Fruit fly (Drosophila melanogaster): ENCODE data around the gene CG15876.

The CG15876 gene

dm6 chr3L:4700091-4700490 is 5.4 kb upstream of the CG15876 start:
- peak; percentile 20 for TF ChIP-seq CG14655 (GFP tag; optimal IDR thresholded peaks at IDR 0.05)
- no peak for TF ChIP-seq CG13204 (GFP tag; optimal IDR thresholded peaks at IDR 0.05)
- TF ChIP-seq Pif1B (GFP tag; optimal IDR thresholded peaks at IDR 0.05) = no peak
- TF ChIP-seq Ets98B (GFP tag; IDR thresholded peaks at IDR 0.05) = peak; percentile 74
- no peak for TF ChIP-seq CG15710 (tag; optimal IDR thresholded peaks at IDR 0.05)
- no peak for TF ChIP-seq Pif1A (GFP tag; optimal IDR thresholded peaks at IDR 0.05)
- TF ChIP-seq CG34367 (tag; optimal IDR thresholded peaks at IDR 0.05) = no peak
- no peak for TF ChIP-seq D1 (tag; optimal IDR thresholded peaks at IDR 0.05)
- TF ChIP-seq EcR (GFP tag; optimal IDR thresholded peaks at IDR 0.05) = no peak
- TF ChIP-seq CG17806 (tag; optimal IDR thresholded peaks at IDR 0.05) = no peak
- TF ChIP-seq rn (GFP tag; IDR thresholded peaks at IDR 0.05) = peak; percentile 54; the same call in 1 of the 2 replicates
- 0 out of 3 replicates have a peak, but pooled peaks have one; percentile 31 for TF ChIP-seq fd96Ca (GFP tag; IDR thresholded peaks at IDR 0.05)
- TF ChIP-seq CG10348 (GFP tag; IDR thresholded peaks at IDR 0.05) = no peak
- TF ChIP-seq CG12605 (GFP tag; IDR thresholded peaks at IDR 0.05) = peak; percentile 28; the same call in 1 of the 2 replicates
- TF ChIP-seq CG4496 (GFP tag; IDR thresholded peaks at IDR 0.05) = peak; percentile 71
- TF ChIP-seq CG8159 (tag; optimal IDR thresholded peaks at IDR 0.05) = no peak
- TF ChIP-seq gl (tag; optimal IDR thresholded peaks at IDR 0.05) = no peak
- TF ChIP-seq CG9948 (tag; optimal IDR thresholded peaks at IDR 0.05) = no peak
- TF ChIP-seq CG32121 (GFP tag; IDR thresholded peaks at IDR 0.05) = peak; percentile 85
- TF ChIP-seq Snoo (tag; optimal IDR thresholded peaks at IDR 0.05) = no peak
- peak; percentile 10 for TF ChIP-seq CG8301 (tag; optimal IDR thresholded peaks at IDR 0.05)

- no peak for TF ChIP-seq CG12605 (GFP tag; IDR thresholded peaks at IDR 0.05)
- TF ChIP-seq Snoo (tag; optimal IDR thresholded peaks at IDR 0.05) = no peak
- TF ChIP-seq fd96Ca (GFP tag; IDR thresholded peaks at IDR 0.05) = no peak
- TF ChIP-seq CG17806 (tag; optimal IDR thresholded peaks at IDR 0.05) = no peak
- TF ChIP-seq Pif1B (GFP tag; optimal IDR thresholded peaks at IDR 0.05) = no peak
- TF ChIP-seq CG14655 (GFP tag; optimal IDR thresholded peaks at IDR 0.05) = no peak
- TF ChIP-seq CG4496 (GFP tag; IDR thresholded peaks at IDR 0.05) = no peak
- TF ChIP-seq CG8301 (tag; optimal IDR thresholded peaks at IDR 0.05) = no peak
- TF ChIP-seq Ets98B (GFP tag; IDR thresholded peaks at IDR 0.05) = no peak
- TF ChIP-seq gl (tag; optimal IDR thresholded peaks at IDR 0.05) = no peak
- TF ChIP-seq CG32121 (GFP tag; IDR thresholded peaks at IDR 0.05) = no peak
- TF ChIP-seq Pif1A (GFP tag; optimal IDR thresholded peaks at IDR 0.05) = no peak
- TF ChIP-seq CG13204 (GFP tag; optimal IDR thresholded peaks at IDR 0.05) = no peak
Observed at dm6 chr3L:4698496-4698895, 3.9 kb upstream of the CG15876 start.

- TF ChIP-seq CG13204 (GFP tag; optimal IDR thresholded peaks at IDR 0.05) (peak; percentile 13), CG4496 (GFP tag; IDR thresholded peaks at IDR 0.05) (peak; percentile 91), Snoo (tag; optimal IDR thresholded peaks at IDR 0.05) (peak; percentile 75), CG17806 (tag; optimal IDR thresholded peaks at IDR 0.05) (peak; percentile 67), CG8159 (tag; optimal IDR thresholded peaks at IDR 0.05) (peak; percentile 82), CG8301 (tag; optimal IDR thresholded peaks at IDR 0.05) (peak; percentile 85), EcR (GFP tag; optimal IDR thresholded peaks at IDR 0.05) (no peak), D1 (tag; optimal IDR thresholded peaks at IDR 0.05) (no peak), CG9948 (tag; optimal IDR thresholded peaks at IDR 0.05) (peak; percentile 69), rn (GFP tag; IDR thresholded peaks at IDR 0.05) (peak; percentile 63), CG15710 (tag; optimal IDR thresholded peaks at IDR 0.05) (peak; percentile 73), Pif1B (GFP tag; optimal IDR thresholded peaks at IDR 0.05) (peak; percentile 80), CG14655 (GFP tag; optimal IDR thresholded peaks at IDR 0.05) (peak; percentile 78), fd96Ca (GFP tag; IDR thresholded peaks at IDR 0.05) (peak; percentile 85), CG12605 (GFP tag; IDR thresholded peaks at IDR 0.05) (peak; percentile 73), Ets98B (GFP tag; IDR thresholded peaks at IDR 0.05) (peak; percentile 91), CG10348 (GFP tag; IDR thresholded peaks at IDR 0.05) (no peak), CG32121 (GFP tag; IDR thresholded peaks at IDR 0.05) (peak; percentile 84), gl (tag; optimal IDR thresholded peaks at IDR 0.05) (peak; percentile 47), CG34367 (tag; optimal IDR thresholded peaks at IDR 0.05) (peak; percentile 72), Pif1A (GFP tag; optimal IDR thresholded peaks at IDR 0.05) (peak; percentile 78)
Observed at dm6 chr3L:4698032-4698431, 3.4 kb upstream of the CG15876 start.

- TF ChIP-seq CG34367 (tag; optimal IDR thresholded peaks at IDR 0.05) (no peak), CG9948 (tag; optimal IDR thresholded peaks at IDR 0.05) (no peak), Ets98B (GFP tag; IDR thresholded peaks at IDR 0.05) (no peak), CG12605 (GFP tag; IDR thresholded peaks at IDR 0.05) (no peak), EcR (GFP tag; optimal IDR thresholded peaks at IDR 0.05) (no peak), Pif1A (GFP tag; optimal IDR thresholded peaks at IDR 0.05) (no peak), CG32121 (GFP tag; IDR thresholded peaks at IDR 0.05) (no peak), CG8159 (tag; optimal IDR thresholded peaks at IDR 0.05) (no peak), rn (GFP tag; IDR thresholded peaks at IDR 0.05) (no peak), Pif1B (GFP tag; optimal IDR thresholded peaks at IDR 0.05) (no peak), CG13204 (GFP tag; optimal IDR thresholded peaks at IDR 0.05) (no peak), CG15710 (tag; optimal IDR thresholded peaks at IDR 0.05) (no peak), Snoo (tag; optimal IDR thresholded peaks at IDR 0.05) (no peak), fd96Ca (GFP tag; IDR thresholded peaks at IDR 0.05) (no peak), gl (tag; optimal IDR thresholded peaks at IDR 0.05) (no peak), CG8301 (tag; optimal IDR thresholded peaks at IDR 0.05) (no peak), CG17806 (tag; optimal IDR thresholded peaks at IDR 0.05) (no peak), CG4496 (GFP tag; IDR thresholded peaks at IDR 0.05) (no peak)
Observed at dm6 chr3L:4697301-4697700, 2.7 kb upstream of the CG15876 start, which contains the start of gene CG13713. CG13713 (plus strand) TSS chr3L:4697601.

dm6 chr3L:4696380-4696779 is 1.7 kb upstream of the CG15876 start:
- no peak for TF ChIP-seq Pif1B (GFP tag; optimal IDR thresholded peaks at IDR 0.05)
- TF ChIP-seq EcR (GFP tag; optimal IDR thresholded peaks at IDR 0.05) = no peak
- no peak for TF ChIP-seq CG34367 (tag; optimal IDR thresholded peaks at IDR 0.05)
